Worm (Caenorhabditis elegans) whole organism, L4/young adult: ENCODE data around the gene Y42G9A.1.

Source experiments
- W03F9.2 ChIP-seq: fragments of 150-350 bp; optimal IDR thresholded peaks from 2 replicates; lab custom pipeline; 2014; ENCODE audit warnings: missing biosample characterization, missing genetic modification characterization
- him-1 ChIP-seq: sonication (generic microtip); optimal IDR thresholded peaks from 2 replicates; lab custom pipeline; 2016; ENCODE audit warnings: missing genotype, missing genetic modification reagents, missing genetic modification characterization, missing compliant biosample characterization

DNA sequence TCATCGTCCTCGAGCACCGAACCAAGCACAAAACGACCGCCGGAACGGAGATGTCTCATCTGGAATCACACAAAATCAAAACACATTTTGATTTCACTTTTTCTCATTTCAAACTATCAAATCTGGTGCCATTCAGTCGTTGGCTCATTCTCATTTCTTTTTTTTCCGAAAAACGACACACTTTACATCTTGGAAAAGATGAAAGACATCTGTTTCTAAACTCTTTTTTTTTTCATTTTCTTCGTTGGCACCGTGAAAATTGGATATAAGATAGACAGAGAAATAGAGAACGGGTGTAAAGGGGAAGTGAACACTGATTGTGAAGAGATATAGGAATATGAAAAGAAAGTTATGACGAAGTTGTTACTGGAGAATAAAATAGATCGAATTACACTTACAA is 6.0 kb downstream of the Y42G9A.1 start:
- TF ChIP-seq him-1 (tag; lab: Kevin White, UChicago) = no peak
- no peak for TF ChIP-seq W03F9.2 (tag; lab: Kevin White, UChicago)
